Fruit fly (Drosophila melanogaster): ENCODE results near the gene CG33252.

The CG33252 gene

dm6 chrX:16848978-16849377 is 48.0 kb downstream of the CG33252 start (continued):
- TF ChIP-seq Gsc (GFP tag; IDR thresholded peaks at IDR 0.05) (no peak), Elba2 (GFP tag; optimal IDR thresholded peaks at IDR 0.05) (no peak)

- TF ChIP-seq CG10979 (tag; optimal IDR thresholded peaks at IDR 0.05) (peak; percentile 99), Med (GFP tag) (peak; percentile 59), CTCF (GFP tag; optimal IDR thresholded peaks at IDR 0.05) (peak; percentile 91), sens (GFP tag) (peak; percentile 21), Pdp1 (GFP tag; optimal IDR thresholded peaks at IDR 0.05) (peak in 1 of 2 experiments; percentile 68), z (GFP tag; IDR thresholded peaks at IDR 0.05) (no peak), fd64A (GFP tag; optimal IDR thresholded peaks at IDR 0.05) (no peak)
Measured at dm6 chrX:16846575-16846974, 50.4 kb downstream of the CG33252 start.

Data from whole organism, embryonic.